Fruit fly (Drosophila melanogaster) whole organism, larva: ENCODE data around the gene CG32813.

Experiments
- noc ChIP-seq: fragments of 200-800 bp; sonication (Bioruptor generic); optimal IDR thresholded peaks from 3 replicates; lab custom pipeline; 2019; ENCODE audit warnings: missing biosample characterization, mild to moderate bottlenecking, missing genetic modification characterization, moderate library complexity

Gene CG32813

DNA sequence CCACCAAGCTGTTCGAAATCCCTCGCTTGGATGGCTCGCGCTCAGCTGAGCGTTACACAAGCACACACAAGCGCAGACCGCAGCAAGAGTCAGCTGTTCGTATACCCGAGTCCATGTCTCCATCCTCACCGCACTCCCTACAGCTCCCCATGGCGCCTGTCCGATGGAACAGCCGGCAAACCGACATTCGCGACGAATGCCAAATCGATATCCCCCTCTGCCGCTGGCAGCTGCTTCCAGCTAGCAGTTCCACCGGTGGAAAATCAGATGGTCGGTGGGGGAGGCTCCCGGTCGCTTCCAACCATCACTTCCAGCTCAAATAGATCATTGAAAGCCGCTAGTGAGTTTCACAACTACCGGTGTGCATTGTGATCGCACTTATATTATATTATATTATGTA lies 29.6 kb downstream of the CG32813 start:
- no peak for TF ChIP-seq noc (tag; lab: Kevin White, UChicago)

- no peak for TF ChIP-seq noc (tag; lab: Kevin White, UChicago)
These were observed 30.7 kb downstream of the CG32813 start for dm6 chrX:1411225-1411932.

DNA sequence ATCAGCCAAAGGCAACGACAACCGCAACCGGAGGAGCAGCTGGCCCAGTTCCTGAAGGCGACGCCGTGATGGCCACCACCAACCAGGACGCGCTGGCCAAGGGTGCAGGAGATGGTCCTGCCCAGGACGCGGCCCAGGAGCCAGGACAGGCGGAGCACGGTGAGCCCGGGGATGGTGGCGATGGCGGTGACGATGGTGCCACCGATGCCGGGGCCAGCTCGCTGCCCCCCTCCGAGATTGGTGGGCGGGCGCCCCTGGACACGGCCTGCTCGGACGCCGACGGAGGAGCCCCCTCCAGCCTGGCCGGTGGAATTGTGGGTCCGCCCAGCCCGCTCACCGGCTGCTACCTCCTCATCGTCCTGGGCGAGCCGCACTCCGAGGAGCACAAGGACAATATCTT lies 33.6 kb downstream of the CG32813 start:
- TF ChIP-seq noc (tag; lab: Kevin White, UChicago): no peak
